Fruit fly (Drosophila melanogaster): ENCODE measurements around the gene CG9377.

Gene CG9377

DNA sequence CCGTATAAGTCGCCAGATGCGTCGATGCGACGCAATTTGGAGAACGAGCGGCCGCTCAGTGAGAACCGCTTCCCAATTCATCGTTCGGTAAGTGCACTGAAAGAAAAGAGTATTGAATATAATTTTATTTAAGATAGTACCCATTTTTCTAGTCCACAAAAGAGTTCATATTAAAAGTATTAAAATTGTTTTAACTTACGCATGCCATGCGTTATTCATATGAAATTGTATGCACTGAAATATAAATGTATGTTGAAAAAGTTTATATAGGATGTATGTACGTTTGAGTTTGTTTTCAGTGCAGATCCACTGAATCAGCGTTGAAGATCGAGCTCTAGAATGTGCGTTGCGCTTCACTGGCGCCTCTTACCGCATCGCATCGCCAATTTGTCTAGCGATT lies 38.2 kb upstream of the CG9377 start (continued):
- TF ChIP-seq CG11504 (tag; optimal IDR thresholded peaks at IDR 0.05) (peak; percentile 15), CG1024 (GFP tag; IDR thresholded peaks at IDR 0.05) (no peak), Meics (GFP tag; optimal IDR thresholded peaks at IDR 0.05) (peak; percentile 3), CG10274 (GFP tag; optimal IDR thresholded peaks at IDR 0.05) (no peak), Dref (GFP tag; IDR thresholded peaks at IDR 0.05) (no peak), PHDP (tag; optimal IDR thresholded peaks at IDR 0.05) (peak; percentile 8), dmrt99B (tag; optimal IDR thresholded peaks at IDR 0.05) (peak; percentile 11), jumu (GFP tag; optimal IDR thresholded peaks at IDR 0.05) (no peak), CG3281 (GFP tag; optimal IDR thresholded peaks at IDR 0.05) (peak; percentile 11), CG2120 (GFP tag; optimal IDR thresholded peaks at IDR 0.05) (peak; percentile 9), ara (GFP tag; IDR thresholded peaks at IDR 0.05) (no peak), CG10209 (GFP tag; optimal IDR thresholded peaks at IDR 0.05) (no peak), sens (GFP tag) (peak; percentile 86), esg (GFP tag; conservative IDR thresholded peaks at IDR 0.05) (no peak), zf30C (GFP tag; optimal IDR thresholded peaks at IDR 0.05) (peak; percentile 15), slbo (GFP tag; IDR thresholded peaks at IDR 0.05) (peak; percentile 46; the same call in 1 of the 2 replicates), shn (GFP tag; optimal IDR thresholded peaks at IDR 0.05) (no peak), CG2678 (tag; optimal IDR thresholded peaks at IDR 0.05) (peak; percentile 22), CG6654 (GFP tag; optimal IDR thresholded peaks at IDR 0.05) (no peak), CG7839 (tag; optimal IDR thresholded peaks at IDR 0.05) (peak; percentile 24), fd96Cb (tag; optimal IDR thresholded peaks at IDR 0.05) (no peak), sim (GFP tag; IDR thresholded peaks at IDR 0.05) (no peak), CG12155 (GFP tag; optimal IDR thresholded peaks at IDR 0.05) (no peak), CG43689 (GFP tag; IDR thresholded peaks at IDR 0.05) (no peak), Rfx (GFP tag; IDR thresholded peaks at IDR 0.05) (0 out of 2 replicates have a peak, but pooled peaks have one; percentile 12)

DNA sequence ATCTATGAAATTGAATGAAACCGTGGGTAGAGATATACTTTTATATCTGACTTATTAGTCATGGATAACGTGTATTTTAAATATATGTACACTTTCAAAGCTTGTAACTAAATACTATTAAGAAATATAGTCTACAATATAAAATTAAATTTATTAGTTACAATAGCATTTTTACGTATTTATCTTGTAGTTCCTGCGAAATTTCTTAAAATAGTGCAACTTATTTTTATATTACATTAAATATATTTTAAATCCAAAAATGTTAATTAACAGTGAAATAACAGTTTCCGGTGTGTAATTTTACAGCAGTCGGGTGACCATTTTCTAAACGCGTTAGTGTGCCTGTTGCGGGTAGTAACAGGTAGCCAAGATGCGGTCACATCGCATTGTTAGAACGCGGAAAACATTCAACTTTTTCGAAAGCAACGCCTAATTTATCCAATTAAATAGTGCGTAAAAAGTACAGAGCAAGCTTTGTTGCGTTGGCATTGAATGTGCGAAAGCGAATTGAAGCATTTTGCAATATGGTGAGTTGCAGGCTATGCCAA lies 37.3 kb upstream of the CG9377 start, which contains the start of the genes CG10859 and CG7110:
Gene CG10859 (minus strand): TSS at position 51 of the 548 bp plus-strand sequence.
Gene CG7110 (plus strand): TSS at position 378 of the 548 bp plus-strand sequence.
- no peak for TF ChIP-seq CG4730 (GFP tag; IDR thresholded peaks at IDR 0.05)
- TF ChIP-seq lov (optimal IDR thresholded peaks at IDR 0.05), result no peak
- no peak for TF ChIP-seq lov (GFP tag; IDR thresholded peaks at IDR 0.05)
- TF ChIP-seq CG16813 (GFP tag; IDR thresholded peaks at IDR 0.05; ENCODE audit: partially characterized antibody), result no peak
- peak; percentile 18 for TF ChIP-seq CG4854 (GFP tag; optimal IDR thresholded peaks at IDR 0.05)
- no peak for TF ChIP-seq cas (GFP tag; IDR thresholded peaks at IDR 0.05)
- TF ChIP-seq repo (GFP tag; optimal IDR thresholded peaks at IDR 0.05), result no peak
- TF ChIP-seq CG14667 (GFP tag; IDR thresholded peaks at IDR 0.05), result no peak
- TF ChIP-seq CG6791 (GFP tag; IDR thresholded peaks at IDR 0.05; ENCODE audit: partially characterized antibody), result no peak
- no peak for TF ChIP-seq CG5953 (GFP tag; IDR thresholded peaks at IDR 0.05)
- TF ChIP-seq yki (optimal IDR thresholded peaks at IDR 0.05), result no peak
- TF ChIP-seq CG2129 (GFP tag; IDR thresholded peaks at IDR 0.05; ENCODE audit: partially characterized antibody), result no peak
- TF ChIP-seq Dad (GFP tag; optimal IDR thresholded peaks at IDR 0.05), result no peak
- peak; percentile 25 for TF ChIP-seq gem (tag; optimal IDR thresholded peaks at IDR 0.05)
- no peak for TF ChIP-seq CG10959 (GFP tag; IDR thresholded peaks at IDR 0.05)
- TF ChIP-seq CG32772 (GFP tag; IDR thresholded peaks at IDR 0.05), result no peak
- no peak for TF ChIP-seq Drgx (GFP tag; IDR thresholded peaks at IDR 0.05)
- TF ChIP-seq br (optimal IDR thresholded peaks at IDR 0.05), result no peak
- no peak for TF ChIP-seq Ptx1 (GFP tag; IDR thresholded peaks at IDR 0.05)
- TF ChIP-seq CG15514 (GFP tag; optimal IDR thresholded peaks at IDR 0.05), result peak; percentile 76
- peak; percentile 81 for TF ChIP-seq lab (GFP tag; optimal IDR thresholded peaks at IDR 0.05)
- no peak for TF ChIP-seq hth (optimal IDR thresholded peaks at IDR 0.05)
- no peak for TF ChIP-seq pros (GFP tag; optimal IDR thresholded peaks at IDR 0.05)
- TF ChIP-seq CG6175 (GFP tag; IDR thresholded peaks at IDR 0.05), result no peak
- TF ChIP-seq so (GFP tag; IDR thresholded peaks at IDR 0.05), result no peak
- TF ChIP-seq fd102C (GFP tag; optimal IDR thresholded peaks at IDR 0.05), result peak; percentile 7
- no peak for TF ChIP-seq bab2 (GFP tag; optimal IDR thresholded peaks at IDR 0.05)
- TF ChIP-seq CG12659 (GFP tag; optimal IDR thresholded peaks at IDR 0.05), result peak; percentile 80

Data from whole organism, embryonic.